Worm (Caenorhabditis elegans) whole organism, L1 larva: ENCODE data around the gene F37C12.10.
A peak's percentile ranks its signal among the peaks of the same experiment; 100 is the strongest.

Experiments
- lsy-2 ChIP-seq, 2 experiments: fragments of 150-350 bp; optimal IDR thresholded peaks; 2 replicates each; lab custom pipeline; 2014; ENCODE audit warnings: missing biosample characterization in 2 of 2, missing genetic modification characterization in 2 of 2
- mep-1 ChIP-seq: fragments of 150-350 bp; optimal IDR thresholded peaks from 2 replicates; lab custom pipeline; 2014; ENCODE audit warnings: missing biosample characterization, missing genetic modification characterization
- pqm-1 ChIP-seq: sonication (generic microtip); optimal IDR thresholded peaks from 3 replicates; lab custom pipeline; 2017; ENCODE audit warnings: missing biosample characterization, missing genetic modification characterization

- TF ChIP-seq pqm-1 (no peak), mep-1 (peak; percentile 29), lsy-2 (tag; optimal IDR thresholded peaks at IDR 0.05; lab: Kevin White, UChicago) (peak; percentile 8 to 57)
Observed at ce11 chrIII:7201378-7202256, 13.4 kb upstream of the F37C12.10 start, which contains the start of gene dpy-31.
